Worm (Caenorhabditis elegans) whole organism, young adult: Measurements from ENCODE around the gene nhr-172.

Source experiments
- Y95B8A.8 ChIP-seq: fragments of 200-800 bp; sonication (Bioruptor generic); IDR thresholded peaks from 2 replicates; pipeline ENCODE4 v1.3.6; 2022; ENCODE audit warnings: missing genetic modification reagents, missing genetic modification characterization, missing compliant biosample characterization
- hmg-1.2 ChIP-seq: fragments of 200-800 bp; sonication (Bioruptor generic); IDR thresholded peaks from 2 replicates; pipeline ENCODE4 v1.3.6; 2022; ENCODE audit warnings: missing genetic modification reagents, missing genetic modification characterization, missing compliant biosample characterization
- nfyb-1 ChIP-seq: fragments of 200-800 bp; sonication (Bioruptor generic); IDR thresholded peaks from 2 replicates; pipeline ENCODE4 v1.3.6; 2022; ENCODE audit warnings: missing genetic modification reagents, missing genetic modification characterization, missing compliant biosample characterization
- unc-130 ChIP-seq: sonication (generic microtip); optimal IDR thresholded peaks from 2 replicates; lab custom pipeline; 2016; ENCODE audit warnings: missing genetic modification reagents, missing genetic modification characterization, missing compliant biosample characterization

ce11 chrV:7506207-7506606 lies 2.6 kb upstream of the nhr-172 start:
- TF ChIP-seq unc-130 (GFP tag; lab: Kevin White, UChicago) (no peak), Y95B8A.8 (GFP tag; lab: Robert Waterston, UW) (no peak), nfyb-1 (GFP tag; lab: Robert Waterston, UW) (no peak), hmg-1.2 (GFP tag; lab: Robert Waterston, UW) (no peak)
